Fruit fly (Drosophila melanogaster): ENCODE data around the gene CG10098.

Gene CG10098

DNA sequence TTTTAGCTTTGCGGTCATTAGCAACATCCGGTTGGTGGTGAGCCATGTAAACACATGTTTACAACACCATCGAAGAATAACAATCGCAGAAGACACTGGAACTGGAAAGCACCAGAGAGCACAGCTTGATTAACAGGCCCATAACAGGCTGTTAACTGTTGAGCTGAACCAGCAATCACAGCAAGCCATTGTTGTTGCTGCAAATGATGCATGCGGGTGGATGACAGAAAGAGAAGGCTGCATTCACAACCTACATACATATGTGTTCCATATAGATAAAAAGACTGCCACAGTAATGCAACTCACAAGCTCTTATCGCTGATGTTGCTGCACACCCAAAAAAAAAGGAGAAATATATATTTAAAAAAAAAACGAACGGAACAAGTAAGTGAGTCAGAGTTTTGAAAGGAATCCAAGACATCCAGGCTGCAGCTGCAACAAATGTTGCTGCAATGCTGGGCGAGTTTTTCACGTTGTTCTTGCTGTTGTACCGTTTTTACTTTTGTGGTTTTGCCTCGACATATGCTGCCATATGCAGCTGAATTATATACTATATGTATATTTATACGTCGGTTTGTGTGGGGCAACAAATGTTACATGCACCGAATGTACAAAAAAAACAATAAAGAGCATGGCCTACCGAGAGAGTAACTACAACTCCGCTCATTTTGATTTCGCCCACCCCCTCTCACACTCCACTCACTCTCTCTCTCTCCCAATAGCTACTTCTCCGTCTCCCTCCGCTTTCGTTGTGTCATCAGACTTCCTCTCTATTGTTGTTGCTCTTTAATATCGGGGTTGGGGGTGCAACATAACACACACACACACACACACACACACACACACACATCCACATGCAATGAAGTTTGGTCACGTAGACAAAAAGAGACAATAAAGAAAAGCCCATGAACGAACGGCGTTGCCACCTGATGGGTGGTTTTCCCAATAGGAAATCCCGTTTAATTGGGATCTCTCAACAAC is 21.2 kb upstream of the CG10098 start (continued):
- TF ChIP-seq Tbp (GFP tag; optimal IDR thresholded peaks at IDR 0.05) (no peak), CG30403 (GFP tag; optimal IDR thresholded peaks at IDR 0.05) (no peak), tgo (GFP tag; IDR thresholded peaks at IDR 0.05) (no peak), klu (GFP tag; IDR thresholded peaks at IDR 0.05) (no peak), Dip3 (GFP tag; optimal IDR thresholded peaks at IDR 0.05) (no peak), CG3163 (GFP tag; optimal IDR thresholded peaks at IDR 0.05) (peak; percentile 17), lmd (GFP tag; IDR thresholded peaks at IDR 0.05) (no peak), schlank (tag; optimal IDR thresholded peaks at IDR 0.05) (no peak), NC2β (GFP tag; optimal IDR thresholded peaks at IDR 0.05) (no peak), CG10209 (GFP tag; optimal IDR thresholded peaks at IDR 0.05) (no peak), tx (GFP tag; optimal IDR thresholded peaks at IDR 0.05) (no peak), CG30431 (GFP tag; optimal IDR thresholded peaks at IDR 0.05) (no peak), CG8478 (optimal IDR thresholded peaks at IDR 0.05) (no peak), CG17328 (GFP tag; IDR thresholded peaks at IDR 0.05) (no peak), Sry-δ (GFP tag; optimal IDR thresholded peaks at IDR 0.05) (no peak), slou (GFP tag; optimal IDR thresholded peaks at IDR 0.05) (no peak), CG16813 (GFP tag; IDR thresholded peaks at IDR 0.05; ENCODE audit: partially characterized antibody) (no peak), fd102C (GFP tag; optimal IDR thresholded peaks at IDR 0.05) (no peak), kni (GFP tag; optimal IDR thresholded peaks at IDR 0.05) (peak; percentile 71), ato (GFP tag; IDR thresholded peaks at IDR 0.05; ENCODE audit: partially characterized antibody) (no peak), ems (GFP tag; optimal IDR thresholded peaks at IDR 0.05) (no peak), CG13287 (GFP tag; IDR thresholded peaks at IDR 0.05; ENCODE audit: partially characterized antibody) (no peak), CG9876 (GFP tag; optimal IDR thresholded peaks at IDR 0.05) (no peak), Bteb2 (GFP tag; optimal IDR thresholded peaks at IDR 0.05) (no peak), Mes4 (GFP tag; optimal IDR thresholded peaks at IDR 0.05) (no peak), gcm (GFP tag; optimal IDR thresholded peaks at IDR 0.05) (peak; percentile 89), sens-2 (GFP tag; IDR thresholded peaks at IDR 0.05) (peak; percentile 60), eyg (GFP tag; optimal IDR thresholded peaks at IDR 0.05) (no peak), CG15269 (tag; optimal IDR thresholded peaks at IDR 0.05) (no peak), Myb (GFP tag; optimal IDR thresholded peaks at IDR 0.05) (no peak), CG1233 (GFP tag; optimal IDR thresholded peaks at IDR 0.05) (no peak), seq (GFP tag; IDR thresholded peaks at IDR 0.05) (peak; percentile 70), cato (GFP tag; optimal IDR thresholded peaks at IDR 0.05; ENCODE audit: borderline replicate concordance) (no peak), CG18476 (GFP tag; optimal IDR thresholded peaks at IDR 0.05) (no peak), CG2120 (GFP tag; optimal IDR thresholded peaks at IDR 0.05) (no peak), ken (GFP tag; IDR thresholded peaks at IDR 0.05) (no peak), Drgx (GFP tag; IDR thresholded peaks at IDR 0.05) (0 out of 2 replicates have a peak, but pooled peaks have one; percentile 16), tap (tag; optimal IDR thresholded peaks at IDR 0.05) (no peak), Hmx (GFP tag; optimal IDR thresholded peaks at IDR 0.05) (no peak), crol (GFP tag; IDR thresholded peaks at IDR 0.05) (peak; percentile 91), CG7556 (GFP tag; optimal IDR thresholded peaks at IDR 0.05) (no peak), onecut (GFP tag; IDR thresholded peaks at IDR 0.05) (peak; percentile 10; the same call in 1 of the 2 replicates), Oaz (GFP tag; IDR thresholded peaks at IDR 0.05) (no peak), hth (optimal IDR thresholded peaks at IDR 0.05) (no peak), CG11093 (GFP tag; IDR thresholded peaks at IDR 0.05) (no peak), dati (GFP tag; IDR thresholded peaks at IDR 0.05) (no peak), CG12104 (GFP tag; optimal IDR thresholded peaks at IDR 0.05) (no peak), Hr39 (optimal IDR thresholded peaks at IDR 0.05) (no peak), sd (tag; optimal IDR thresholded peaks at IDR 0.05) (no peak), CG8765 (GFP tag; IDR thresholded peaks at IDR 0.05) (no peak), slbo (GFP tag; IDR thresholded peaks at IDR 0.05) (no peak), btn (GFP tag; optimal IDR thresholded peaks at IDR 0.05) (no peak)
